Worm (Caenorhabditis elegans): Measurements from ENCODE around the gene Y73C8B.5.

DNA sequence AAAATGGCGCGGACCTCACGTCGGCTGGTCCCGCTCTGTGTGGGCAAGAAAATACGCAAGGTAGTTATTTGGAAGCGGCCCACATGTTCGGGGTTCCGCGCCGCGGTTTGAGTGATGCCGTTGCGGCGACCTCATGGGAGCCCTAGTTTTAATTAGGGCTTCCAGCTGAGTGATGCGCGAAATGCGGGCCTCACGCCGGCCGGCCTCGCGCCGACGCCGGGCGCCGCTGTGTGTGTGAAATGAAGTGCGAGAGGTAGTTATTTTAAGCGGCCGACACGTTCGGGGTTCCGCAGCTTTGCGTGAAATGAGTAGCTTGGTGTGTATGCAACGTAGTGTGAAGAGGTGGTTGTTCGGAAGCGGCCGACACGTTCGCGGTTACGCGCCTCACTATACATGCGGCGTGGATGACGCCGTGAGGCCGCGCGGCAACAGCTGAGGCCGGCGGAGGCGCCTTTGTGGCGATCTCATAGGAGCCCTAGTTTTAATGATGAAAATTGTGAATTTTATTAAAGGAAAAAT, 47.1 kb upstream of the Y73C8B.5 start:
- no peak for TF ChIP-seq tbx-37 (GFP tag; conservative IDR thresholded peaks at IDR 0.05)
- TF ChIP-seq ama-1 (optimal IDR thresholded peaks at IDR 0.05) = no peak
- TF ChIP-seq scrt-1 (GFP tag; IDR thresholded peaks at IDR 0.05) = no peak
- TF ChIP-seq hmg-4 (GFP tag; optimal IDR thresholded peaks at IDR 0.05) = no peak
